Fruit fly (Drosophila melanogaster) whole organism, embryonic: ENCODE results near the gene DEF8.

ENCODE experiments used
- CG12659 ChIP-seq: fragments of 200-800 bp; sonication (Bioruptor generic); optimal IDR thresholded peaks from 3 replicates; lab custom pipeline; 2017; ENCODE audit warnings: mild to moderate bottlenecking, missing biosample characterization, missing genetic modification reagents, missing genetic modification characterization
- CG18599 ChIP-seq: fragments of 200-800 bp; sonication (Bioruptor generic); optimal IDR thresholded peaks from 3 replicates; lab custom pipeline; 2017; ENCODE audit warnings: missing biosample characterization, missing genetic modification characterization, mild to moderate bottlenecking, moderate library complexity, missing genetic modification reagents
- bab2 ChIP-seq: fragments of 200-800 bp; sonication (Bioruptor generic); optimal IDR thresholded peaks from 2 replicates; lab custom pipeline; 2016; ENCODE audit warnings: missing biosample characterization, missing genetic modification characterization
- gfzf ChIP-seq: fragments of 200-800 bp; sonication (Bioruptor generic); optimal IDR thresholded peaks from 2 replicates; lab custom pipeline; 2016; ENCODE audit warnings: missing biosample characterization, mild to moderate bottlenecking, missing genetic modification characterization, moderate library complexity

DNA sequence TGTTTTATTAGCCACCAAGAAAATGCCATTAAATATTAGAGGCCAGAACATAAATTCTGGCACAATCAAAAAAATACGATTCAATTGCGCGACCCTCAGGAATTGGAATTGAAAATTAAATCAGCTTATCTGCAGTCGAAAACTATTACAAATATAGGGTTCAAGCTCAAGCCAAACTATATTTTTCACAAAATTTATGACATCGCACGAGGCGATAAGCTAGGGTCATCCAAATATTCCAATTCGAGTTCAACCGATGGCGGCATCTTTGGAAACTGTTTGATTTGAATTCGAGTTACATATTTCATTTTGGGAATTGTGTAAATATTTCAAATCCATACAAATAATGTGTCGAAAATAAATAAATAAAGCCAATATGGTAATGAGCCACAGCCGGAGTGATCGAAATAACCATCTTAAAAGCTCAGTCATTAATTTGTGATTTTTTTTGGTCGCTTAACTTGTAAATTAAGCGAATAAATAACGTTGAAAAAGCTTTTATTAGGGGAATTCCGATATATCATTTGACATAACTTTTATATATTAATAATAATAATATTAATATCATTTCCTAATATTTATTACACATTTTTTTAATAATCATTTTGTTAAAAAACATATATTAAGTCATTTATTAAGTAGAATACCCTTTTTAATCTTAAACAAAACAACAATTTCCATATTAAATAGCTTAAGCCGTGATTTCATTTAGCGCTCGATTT lies 46.8 kb upstream of the DEF8 start:
- peak; percentile 29 for TF ChIP-seq CG18599
- no peak for TF ChIP-seq gfzf
- no peak for TF ChIP-seq CG12659 (GFP tag; lab: Kevin White, UChicago)
- TF ChIP-seq bab2 (GFP tag; lab: Kevin White, UChicago) = no peak
